Worm (Caenorhabditis elegans) whole organism, L4/young adult: Measurements from ENCODE around the gene ZK856.7.

Experiments
- dao-5 ChIP-seq: sonication (generic microtip); optimal IDR thresholded peaks from 2 replicates; lab custom pipeline; 2016; ENCODE audit warnings: missing genotype, missing genetic modification characterization, moderate library complexity, missing compliant biosample characterization
- him-1 ChIP-seq: sonication (generic microtip); optimal IDR thresholded peaks from 2 replicates; lab custom pipeline; 2016; ENCODE audit warnings: missing genotype, missing genetic modification reagents, missing genetic modification characterization, missing compliant biosample characterization

ce11 chrV:10178166-10178565 lies 23.7 kb upstream of the ZK856.7 start:
- peak; percentile 40 for TF ChIP-seq him-1
- TF ChIP-seq dao-5 (tag; lab: Kevin White, UChicago) = no peak
